Fruit fly (Drosophila melanogaster) whole organism, embryonic: ENCODE data around the gene Exd2.

Source experiments
- BEAF-32 ChIP-seq: fragments of 200-800 bp; sonication (Bioruptor generic); optimal IDR thresholded peaks from 3 replicates; lab custom pipeline; 2017; ENCODE audit warnings: missing biosample characterization, missing genetic modification characterization, mild to moderate bottlenecking, moderate library complexity, missing genetic modification reagents
- Blimp-1 ChIP-seq: fragments of 200-800 bp; sonication (Bioruptor generic); optimal IDR thresholded peaks from 3 replicates; lab custom pipeline; 2018; ENCODE audit warnings: missing biosample characterization, missing genetic modification characterization, mild to moderate bottlenecking, moderate library complexity, missing genetic modification reagents
- CG10366 ChIP-seq: fragments of 200-800 bp; sonication (Bioruptor generic); IDR thresholded peaks from 2 replicates; pipeline ENCODE4 v1.3.6; 2022; ENCODE audit warnings: missing biosample characterization, missing genetic modification characterization
- CG10462 ChIP-seq: fragments of 200-800 bp; sonication (Bioruptor generic); optimal IDR thresholded peaks from 2 replicates; lab custom pipeline; 2016; ENCODE audit warnings: missing biosample characterization, missing genetic modification characterization
- CG11723 ChIP-seq: fragments of 200-800 bp; sonication (Bioruptor generic); optimal IDR thresholded peaks from 2 replicates; lab custom pipeline; 2017; ENCODE audit warnings: missing biosample characterization, mild to moderate bottlenecking, missing genetic modification characterization
- CG12942 ChIP-seq: fragments of 200-800 bp; sonication (Bioruptor generic); optimal IDR thresholded peaks from 3 replicates; lab custom pipeline; 2016; ENCODE audit warnings: missing biosample characterization, missing genetic modification characterization
- CG14441 ChIP-seq: fragments of 200-800 bp; sonication (Bioruptor generic); IDR thresholded peaks from 2 replicates; pipeline ENCODE4 v1.3.6; 2022; ENCODE audit warnings: missing biosample characterization, missing genetic modification characterization
- CG14667 ChIP-seq: fragments of 200-800 bp; sonication (Bioruptor generic); IDR thresholded peaks from 2 replicates; pipeline ENCODE4 v1.3.6; 2022; ENCODE audit warnings: missing biosample characterization, missing genetic modification characterization
- CG15011 ChIP-seq: fragments of 200-800 bp; sonication (Bioruptor generic); optimal IDR thresholded peaks from 3 replicates; lab custom pipeline; 2018; ENCODE audit warnings: missing biosample characterization, mild to moderate bottlenecking, missing genetic modification characterization
- CG15073 ChIP-seq: fragments of 200-800 bp; sonication (Bioruptor generic); optimal IDR thresholded peaks from 2 replicates; lab custom pipeline; 2016; ENCODE audit warnings: missing biosample characterization, missing genetic modification characterization
- CG1529 ChIP-seq: fragments of 200-800 bp; sonication (Bioruptor generic); optimal IDR thresholded peaks from 3 replicates; lab custom pipeline; 2018; ENCODE audit warnings: missing biosample characterization, missing genetic modification characterization
- CG17829 ChIP-seq: fragments of 200-800 bp; optimal IDR thresholded peaks from 2 replicates; lab custom pipeline; 2019; ENCODE audit warnings: missing biosample characterization, mild to moderate bottlenecking, missing genetic modification characterization, moderate library complexity
- CG2202 ChIP-seq: fragments of 200-800 bp; sonication (Bioruptor generic); optimal IDR thresholded peaks from 2 replicates; lab custom pipeline; 2018; ENCODE audit warnings: missing biosample characterization, mild to moderate bottlenecking, missing genetic modification characterization
- CG31365 ChIP-seq: fragments of 200-800 bp; sonication (Bioruptor generic); optimal IDR thresholded peaks from 2 replicates; lab custom pipeline; 2018; ENCODE audit warnings: missing biosample characterization, mild to moderate bottlenecking, missing genetic modification characterization
- CG3407 ChIP-seq: fragments of 200-800 bp; sonication (Bioruptor generic); optimal IDR thresholded peaks from 2 replicates; lab custom pipeline; 2018; ENCODE audit warnings: missing biosample characterization, mild to moderate bottlenecking, missing genetic modification characterization
- CG42726 ChIP-seq: fragments of 200-800 bp; sonication (Bioruptor generic); IDR thresholded peaks from 2 replicates; pipeline ENCODE4 v1.3.6; 2022; ENCODE audit warnings: missing biosample characterization, missing genetic modification characterization; ENCODE audit not compliant: partially characterized antibody
- CG8359 ChIP-seq: fragments of 200-800 bp; sonication (Bioruptor generic); optimal IDR thresholded peaks from 2 replicates; lab custom pipeline; 2017; ENCODE audit warnings: missing biosample characterization, mild to moderate bottlenecking, missing genetic modification characterization, borderline replicate concordance
- CG9727 ChIP-seq: fragments of 200-800 bp; sonication (Bioruptor generic); optimal IDR thresholded peaks from 3 replicates; lab custom pipeline; 2017; ENCODE audit warnings: missing biosample characterization, mild to moderate bottlenecking, missing genetic modification characterization
- CHES-1-like ChIP-seq: fragments of 200-800 bp; sonication (Bioruptor generic); optimal IDR thresholded peaks from 2 replicates; lab custom pipeline; 2016; ENCODE audit warnings: missing biosample characterization, missing genetic modification characterization
- E2f2 ChIP-seq: fragments of 200-800 bp; sonication (Bioruptor generic); IDR thresholded peaks from 2 replicates; pipeline ENCODE4 v1.3.6; 2022; ENCODE audit warnings: missing biosample characterization, missing genetic modification characterization
- Ets97D ChIP-seq: fragments of 200-800 bp; sonication (Bioruptor generic); optimal IDR thresholded peaks from 3 replicates; lab custom pipeline; 2016; ENCODE audit warnings: missing biosample characterization, missing genetic modification characterization
- Mes4 ChIP-seq: fragments of 200-800 bp; sonication (Bioruptor generic); optimal IDR thresholded peaks from 2 replicates; lab custom pipeline; 2016; ENCODE audit warnings: missing biosample characterization, missing genetic modification characterization
- Xbp1 ChIP-seq: fragments of 200-800 bp; sonication (Bioruptor generic); optimal IDR thresholded peaks from 3 replicates; lab custom pipeline; 2016; ENCODE audit warnings: missing biosample characterization, mild to moderate bottlenecking, missing genetic modification characterization
- ash1 ChIP-seq: fragments of 200-800 bp; sonication (Bioruptor generic); optimal IDR thresholded peaks from 2 replicates; lab custom pipeline; 2018; ENCODE audit warnings: missing biosample characterization, mild to moderate bottlenecking, missing genetic modification characterization
- br ChIP-seq: fragments of >200 bp; optimal IDR thresholded peaks from 2 replicates; lab custom pipeline; 2017
- bsh ChIP-seq, 2 experiments: fragments of 200-800 bp; sonication (Bioruptor generic); optimal IDR thresholded peaks; 2 replicates each; lab custom pipeline; 2017 to 2018; ENCODE audit warnings: mild to moderate bottlenecking in 2 of 2, missing biosample characterization in 2 of 2, missing genetic modification characterization in 2 of 2, moderate library complexity in 1 of 2
- btn ChIP-seq: fragments of 200-800 bp; sonication (Bioruptor generic); optimal IDR thresholded peaks from 2 replicates; lab custom pipeline; 2016; ENCODE audit warnings: missing biosample characterization, missing genetic modification characterization
- cas ChIP-seq: fragments of 200-800 bp; sonication (Bioruptor generic); IDR thresholded peaks from 2 replicates; pipeline ENCODE4 v1.3.6; 2022; ENCODE audit warnings: missing biosample characterization, missing genetic modification characterization
- crol ChIP-seq: fragments of 200-800 bp; sonication (Bioruptor generic); IDR thresholded peaks from 2 replicates; pipeline ENCODE4 v1.3.6; 2022; ENCODE audit warnings: missing biosample characterization, missing genetic modification characterization
- cwo ChIP-seq: fragments of 200-800 bp; sonication (Bioruptor generic); optimal IDR thresholded peaks from 3 replicates; lab custom pipeline; 2017; ENCODE audit warnings: missing biosample characterization, missing genetic modification characterization, mild to moderate bottlenecking, moderate library complexity, missing genetic modification reagents
- ems ChIP-seq: fragments of 200-800 bp; sonication (Bioruptor generic); optimal IDR thresholded peaks from 3 replicates; lab custom pipeline; 2016; ENCODE audit warnings: missing biosample characterization, missing genetic modification characterization
- fd102C ChIP-seq: fragments of 200-800 bp; sonication (Bioruptor generic); optimal IDR thresholded peaks from 2 replicates; lab custom pipeline; 2018; ENCODE audit warnings: missing biosample characterization, mild to moderate bottlenecking, missing genetic modification characterization, moderate library complexity
- fd64A ChIP-seq: fragments of 200-800 bp; sonication (Bioruptor generic); optimal IDR thresholded peaks from 3 replicates; lab custom pipeline; 2018; ENCODE audit warnings: missing biosample characterization, mild to moderate bottlenecking, missing genetic modification characterization
- gfzf ChIP-seq: fragments of 200-800 bp; sonication (Bioruptor generic); optimal IDR thresholded peaks from 2 replicates; lab custom pipeline; 2016; ENCODE audit warnings: missing biosample characterization, mild to moderate bottlenecking, missing genetic modification characterization, moderate library complexity
- gsb ChIP-seq: fragments of 200-800 bp; sonication (Bioruptor generic); IDR thresholded peaks from 2 replicates; pipeline ENCODE4 v1.3.6; 2022; ENCODE audit warnings: missing biosample characterization, missing genetic modification characterization
- hkb ChIP-seq, 2 experiments: fragments of 200-800 bp in 1 of 2; fragments of >200 bp in 1 of 2; sonication (Bioruptor generic) in 1 of 2; IDR thresholded peaks in 1 of 2; optimal IDR thresholded peaks in 1 of 2; 2 replicates each; pipeline versions ENCODE4 v1.3.6 to Lab custom; 2017 to 2022; ENCODE audit warnings: missing biosample characterization in 1 of 2, missing genetic modification characterization in 1 of 2
- hth ChIP-seq: fragments of >200 bp; optimal IDR thresholded peaks from 2 replicates; lab custom pipeline; 2017; ENCODE audit warnings: inconsistent platforms
- knrl ChIP-seq: fragments of 200-800 bp; sonication (Bioruptor generic); IDR thresholded peaks from 3 replicates; pipeline ENCODE4 v1.3.6; 2022; ENCODE audit warnings: missing biosample characterization, missing genetic modification characterization; ENCODE audit not compliant: partially characterized antibody
- lola ChIP-seq, 3 experiments: fragments of >200 bp in 2 of 3; fragments of 200-800 bp in 1 of 3; sonication (Bioruptor generic) in 1 of 3; optimal IDR thresholded peaks; 2 replicates each; lab custom pipeline; 2017 to 2019; ENCODE audit warnings: missing biosample characterization in 3 of 3, missing genetic modification characterization in 3 of 3, mild to moderate bottlenecking in 1 of 3, moderate library complexity in 1 of 3
- nau ChIP-seq: fragments of 200-800 bp; sonication (Bioruptor generic); optimal IDR thresholded peaks from 3 replicates; lab custom pipeline; 2017; ENCODE audit warnings: missing biosample characterization, mild to moderate bottlenecking, missing genetic modification characterization, missing genetic modification reagents
- pan ChIP-seq, 4 experiments: fragments of >200 bp in 3 of 4; fragments of 200-800 bp in 1 of 4; sonication (Bioruptor generic) in 1 of 4; optimal IDR thresholded peaks in 3 of 4; IDR thresholded peaks in 1 of 4; 2 replicates each; pipeline versions ENCODE4 v1.3.6 to Lab custom; 2017 to 2022; ENCODE audit warnings: missing biosample characterization in 2 of 4, missing genetic modification characterization in 2 of 4, mixed read lengths in 1 of 4
- phol ChIP-seq: fragments of 200-800 bp; sonication (Bioruptor generic); optimal IDR thresholded peaks from 3 replicates; lab custom pipeline; 2018; ENCODE audit warnings: missing biosample characterization, mild to moderate bottlenecking, missing genetic modification characterization, moderate library complexity
- sim ChIP-seq: fragments of 200-800 bp; sonication (Bioruptor generic); IDR thresholded peaks from 2 replicates; pipeline ENCODE4 v1.3.6; 2022; ENCODE audit warnings: missing biosample characterization, missing genetic modification characterization
- slou ChIP-seq: fragments of 200-800 bp; sonication (Bioruptor generic); optimal IDR thresholded peaks from 3 replicates; lab custom pipeline; 2016; ENCODE audit warnings: missing biosample characterization, missing genetic modification characterization
- ttk ChIP-seq: fragments of 200-800 bp; sonication (Bioruptor generic); IDR thresholded peaks from 2 replicates; pipeline ENCODE4 v2.1.2; 2022; ENCODE audit warnings: missing biosample characterization, missing genetic modification characterization
- tup ChIP-seq: fragments of 200-800 bp; sonication (Bioruptor generic); optimal IDR thresholded peaks from 2 replicates; lab custom pipeline; 2016; ENCODE audit warnings: missing biosample characterization, mild to moderate bottlenecking, missing genetic modification characterization, moderate library complexity
- zfh2 ChIP-seq: fragments of 200-800 bp; sonication (Bioruptor generic); optimal IDR thresholded peaks from 2 replicates; lab custom pipeline; 2016; ENCODE audit warnings: missing biosample characterization, missing genetic modification characterization

Exd2 gene

dm6 chr3R:11458022-11458850 is 22.7 kb upstream of the Exd2 start (continued):
- TF ChIP-seq CG12942 (GFP tag; lab: Kevin White, UChicago) (peak; percentile 29), CHES-1-like (peak; percentile 48), CG1529 (GFP tag; lab: Kevin White, UChicago) (no peak), btn (no peak), CG15011 (GFP tag; lab: Kevin White, UChicago) (peak; percentile 40), cwo (GFP tag; lab: Kevin White, UChicago) (peak; percentile 85), zfh2 (peak; percentile 61), CG15073 (no peak), pan (optimal IDR thresholded peaks at IDR 0.05; lab: Kevin White, UChicago) (no peak), pan (GFP tag; optimal IDR thresholded peaks at IDR 0.05 in 1 of 2, IDR thresholded peaks at IDR 0.05 in 1 of 2) (peak in 1 of 2 experiments; percentile 85), hth (no peak), E2f2 (peak; percentile 48; the same call in 1 of the 2 replicates), CG3407 (peak; percentile 1), CG2202 (tag; lab: Kevin White, UChicago) (no peak), nau (GFP tag; lab: Kevin White, UChicago) (peak; percentile 1), CG31365 (tag; lab: Kevin White, UChicago) (peak; percentile 5), bsh (GFP tag; optimal IDR thresholded peaks at IDR 0.05; lab: Kevin White, UChicago) (no peak), ems (GFP tag; lab: Kevin White, UChicago) (peak; percentile 58), CG14667 (peak; percentile 82), gsb (GFP tag; lab: Robert Waterston, UW) (peak; percentile 83), Blimp-1 (GFP tag; lab: Kevin White, UChicago) (peak; percentile 64), lola (GFP tag; optimal IDR thresholded peaks at IDR 0.05; lab: Kevin White, UChicago) (no peak), Xbp1 (GFP tag; lab: Kevin White, UChicago) (peak; percentile 68), Mes4 (peak; percentile 26), BEAF-32 (no peak), tup (GFP tag; lab: Kevin White, UChicago) (no peak), CG9727 (GFP tag; lab: Kevin White, UChicago) (peak; percentile 60), crol (GFP tag; lab: Robert Waterston, UW) (no peak), CG10462 (GFP tag; lab: Kevin White, UChicago) (no peak), knrl (GFP tag; lab: Robert Waterston, UW) (no peak), CG14441 (GFP tag; lab: Robert Waterston, UW) (peak; percentile 90), ash1 (GFP tag; lab: Kevin White, UChicago) (no peak), hkb (optimal IDR thresholded peaks at IDR 0.05; lab: Kevin White, UChicago) (no peak), hkb (GFP tag; IDR thresholded peaks at IDR 0.05; lab: Robert Waterston, UW) (peak; percentile 82), Ets97D (GFP tag; lab: Kevin White, UChicago) (no peak), CG17829 (tag; lab: Kevin White, UChicago) (peak; percentile 41), ttk (GFP tag; lab: Robert Waterston, UW) (peak; percentile 64; the same call in 1 of the 2 replicates), slou (GFP tag; lab: Kevin White, UChicago) (no peak), br (lab: Kevin White, UChicago) (no peak), phol (tag; lab: Kevin White, UChicago) (peak; percentile 61), CG8359 (GFP tag; lab: Kevin White, UChicago) (no peak), fd64A (GFP tag; lab: Kevin White, UChicago) (no peak), gfzf (no peak), CG10366 (GFP tag; lab: Robert Waterston, UW) (peak; percentile 77), sim (GFP tag; lab: Robert Waterston, UW) (no peak), CG11723 (GFP tag; lab: Kevin White, UChicago) (no peak), fd102C (GFP tag; lab: Kevin White, UChicago) (no peak), cas (GFP tag; lab: Robert Waterston, UW) (peak; percentile 62; the same call in 1 of the 2 replicates), CG42726 (GFP tag; lab: Robert Waterston, UW) (no peak)
- TF ChIP-seq, all 482 proteins: peak for 303
